Fruit fly (Drosophila melanogaster) whole organism, pupa: Measurements from ENCODE around the gene Sbp2.

Experiments used
- CG15710 ChIP-seq: fragments of 200-800 bp; sonication (Bioruptor generic); optimal IDR thresholded peaks from 2 replicates; lab custom pipeline; 2018; ENCODE audit warnings: missing biosample characterization, mild to moderate bottlenecking, missing genetic modification characterization, moderate library complexity
- CG9948 ChIP-seq: fragments of 200-800 bp; sonication (Bioruptor generic); optimal IDR thresholded peaks from 2 replicates; lab custom pipeline; 2018; ENCODE audit warnings: missing biosample characterization, mild to moderate bottlenecking, missing genetic modification characterization, moderate library complexity
- EcR ChIP-seq: fragments of 200-800 bp; sonication (Bioruptor generic); optimal IDR thresholded peaks from 3 replicates; lab custom pipeline; 2019; ENCODE audit warnings: missing biosample characterization, missing genetic modification characterization, mild to moderate bottlenecking, moderate library complexity, missing genetic modification reagents
- Ets98B ChIP-seq: fragments of 200-800 bp; sonication (Bioruptor generic); IDR thresholded peaks from 2 replicates; pipeline ENCODE4 v1.3.6; 2022; ENCODE audit warnings: missing biosample characterization, missing genetic modification characterization
- Pif1B ChIP-seq: fragments of 200-800 bp; sonication (Bioruptor generic); optimal IDR thresholded peaks from 3 replicates; lab custom pipeline; 2016; ENCODE audit warnings: missing biosample characterization, missing genetic modification characterization

DNA sequence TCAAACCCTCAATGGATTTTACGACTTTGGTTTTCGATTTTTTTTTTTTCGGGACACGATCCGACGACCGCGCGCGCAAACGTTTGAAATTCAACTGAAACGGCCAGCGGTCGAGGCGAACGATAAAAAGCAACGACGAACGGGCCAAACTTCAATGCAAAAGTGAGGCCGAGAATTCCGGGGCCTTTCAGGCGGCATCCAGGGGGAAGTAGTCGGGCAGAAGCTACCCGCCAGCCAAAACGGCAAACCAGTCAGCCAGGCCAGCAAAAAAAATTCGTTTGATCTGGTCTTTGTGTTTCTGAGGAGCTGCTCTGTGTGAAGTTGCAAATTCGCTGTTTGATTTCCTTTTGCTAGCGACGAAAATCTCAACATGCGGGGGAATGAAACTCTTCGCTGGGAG is 8.7 kb upstream of the Sbp2 start, which contains the start of gene CG7201:
- TF ChIP-seq CG15710 (tag; lab: Kevin White, UChicago) (no peak), CG9948 (tag; lab: Kevin White, UChicago) (no peak), EcR (GFP tag; lab: Kevin White, UChicago) (no peak), Ets98B (GFP tag; lab: Robert Waterston, UW) (no peak), Pif1B (no peak)
